Worm (Caenorhabditis elegans): ENCODE data around the gene T14B4.5.

T14B4.5 gene

DNA sequence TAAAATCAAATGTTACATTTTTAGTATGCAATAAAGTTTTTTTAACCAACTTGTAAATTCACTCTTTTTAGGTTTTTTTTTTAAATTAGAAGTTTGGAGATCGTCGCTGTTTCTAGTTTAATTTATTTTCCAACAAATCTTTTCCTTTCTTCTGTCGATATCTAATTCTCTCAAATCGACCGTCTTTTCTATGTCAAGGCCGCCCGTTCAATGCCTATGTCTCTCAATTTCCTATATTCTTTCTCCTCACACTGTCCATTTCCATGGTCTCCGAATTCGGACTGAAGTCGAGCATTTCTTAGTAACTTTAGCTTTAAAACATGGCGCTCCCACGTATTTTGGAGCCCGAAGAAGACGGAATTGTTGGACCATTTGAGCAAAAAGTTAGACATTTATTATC is at the start of gene T14B4.5, which contains the start of gene T14B4.20:
T14B4.5 (plus strand) TSS at position 226 of the 400 bp plus-strand sequence.
T14B4.20 (plus strand) TSS at position 264 of the 400 bp plus-strand sequence.
- TF ChIP-seq unc-62 (GFP tag; optimal IDR thresholded peaks at IDR 0.05), result no peak

DNA sequence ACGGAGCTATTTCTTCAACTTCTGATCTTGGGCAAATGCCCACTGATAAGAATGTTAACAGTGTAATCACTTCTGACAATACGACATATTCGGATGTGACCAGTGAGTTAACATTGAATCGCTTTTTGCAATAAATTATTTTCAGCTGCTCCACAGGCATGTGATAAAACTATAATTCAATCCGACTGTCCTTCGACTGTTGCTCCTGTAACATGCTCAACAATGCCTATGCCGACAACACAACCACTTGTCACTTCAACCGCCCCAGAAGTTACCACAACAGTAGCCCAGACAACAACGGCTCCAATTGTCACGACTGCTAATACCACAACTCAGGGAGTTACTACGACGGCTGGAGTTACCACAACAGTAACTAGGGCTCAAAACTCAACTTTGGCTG is 49.1 kb upstream of the T14B4.5 start:
- TF ChIP-seq unc-62 (GFP tag; optimal IDR thresholded peaks at IDR 0.05), result no peak

DNA sequence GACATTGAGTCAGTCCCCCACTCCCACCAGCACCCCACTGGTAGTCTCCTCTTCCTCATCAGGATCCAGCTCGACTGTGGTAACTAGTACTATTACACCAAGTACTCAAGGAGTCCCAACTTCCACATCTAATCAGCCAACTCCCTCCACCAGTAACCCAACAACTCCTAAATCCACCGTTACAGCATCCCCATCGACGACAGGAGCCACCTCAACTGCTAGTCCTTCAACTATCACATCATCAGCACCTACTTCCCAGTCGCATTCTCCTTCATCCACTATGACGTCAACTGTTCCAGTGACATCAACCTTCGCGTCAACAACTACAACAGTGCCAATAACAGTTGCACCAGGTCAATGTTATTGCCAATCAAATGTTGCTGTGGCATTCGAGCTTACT is 48.2 kb upstream of the T14B4.5 start:
- no peak for TF ChIP-seq unc-62 (GFP tag; optimal IDR thresholded peaks at IDR 0.05)

DNA sequence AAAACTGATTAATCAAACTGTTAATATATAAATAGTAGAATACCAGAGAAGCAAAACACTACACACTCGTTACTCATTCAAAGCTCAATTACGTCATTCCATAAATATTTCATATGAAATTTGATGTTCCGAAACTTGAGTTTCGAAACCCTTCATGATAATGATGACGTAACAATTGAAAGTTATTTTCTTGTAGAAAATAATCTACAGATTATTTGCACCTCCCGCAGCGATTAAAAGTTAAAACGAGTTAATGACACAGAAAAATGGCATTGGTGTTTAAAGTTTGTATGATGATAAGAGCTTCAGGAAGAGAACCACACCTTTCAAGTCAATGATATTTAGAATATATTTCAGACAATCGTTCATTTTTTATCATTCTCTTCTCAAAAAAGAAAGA is 42.8 kb upstream of the T14B4.5 start, which contains the start of gene H43E16.1:
H43E16.1 (plus strand) TSS at position 375 of the 400 bp plus-strand sequence.
- no peak for TF ChIP-seq unc-62 (GFP tag; optimal IDR thresholded peaks at IDR 0.05)

DNA sequence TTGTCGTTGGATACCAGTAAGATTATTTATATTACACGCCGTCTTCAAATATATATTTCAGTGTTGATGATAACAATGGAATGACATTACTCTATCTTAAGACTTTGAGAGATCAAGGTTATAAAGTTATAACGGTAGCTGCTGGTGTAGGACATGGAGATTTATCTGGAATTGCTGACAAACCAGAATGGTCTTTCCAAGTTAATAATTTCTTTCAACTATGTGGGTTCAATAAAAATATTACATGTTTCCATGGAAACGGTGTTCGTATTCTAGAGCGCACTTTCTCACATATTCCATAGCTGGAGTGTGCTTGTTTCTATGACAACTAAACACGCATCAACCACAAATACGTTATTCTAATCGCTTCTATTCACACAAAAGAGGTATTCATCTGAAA is 36.9 kb upstream of the T14B4.5 start, which contains the start of gene ift-74:
ift-74 (plus strand) TSS at position 301 of the 400 bp plus-strand sequence.
- TF ChIP-seq unc-62 (GFP tag; optimal IDR thresholded peaks at IDR 0.05), result no peak

DNA sequence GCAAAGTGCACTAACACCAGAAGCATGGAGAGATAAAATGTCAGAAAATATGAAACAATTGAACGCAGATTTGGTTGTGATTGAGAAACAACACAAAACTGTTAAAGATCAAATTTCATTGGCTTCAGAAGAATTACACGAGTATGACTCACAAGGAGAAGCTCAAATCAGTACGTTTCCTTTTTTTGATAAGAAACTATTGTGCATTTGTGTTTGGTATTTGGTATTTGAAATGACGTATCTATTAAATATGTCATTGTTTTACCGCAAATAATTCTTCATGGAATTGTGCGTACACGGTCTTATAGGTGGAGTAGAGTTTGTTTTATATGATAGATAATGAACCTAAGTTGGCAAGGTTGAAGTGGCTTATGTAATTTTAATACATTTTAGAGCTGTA is 35.2 kb upstream of the T14B4.5 start:
- TF ChIP-seq unc-62 (GFP tag; optimal IDR thresholded peaks at IDR 0.05), result no peak

DNA sequence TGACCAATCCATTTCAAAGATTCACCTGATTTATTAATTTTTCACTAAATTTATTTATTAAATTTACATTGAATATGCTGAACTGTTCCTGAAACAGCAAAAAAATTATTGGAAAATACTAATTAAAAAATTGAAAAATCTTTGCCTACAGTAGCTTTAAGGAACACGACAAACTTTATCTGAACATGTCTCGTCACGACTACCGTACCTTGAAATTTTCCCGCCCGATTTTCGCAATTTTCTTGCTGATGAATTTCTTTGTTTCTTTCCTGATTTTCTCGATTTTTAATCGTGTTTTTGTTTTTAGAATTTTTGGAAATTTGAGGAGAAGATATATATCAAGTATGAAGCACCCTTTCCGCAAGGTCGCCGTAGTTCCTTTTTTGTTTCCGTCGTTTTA is 33.7 kb upstream of the T14B4.5 start:
- no peak for TF ChIP-seq unc-62 (GFP tag; optimal IDR thresholded peaks at IDR 0.05)

DNA sequence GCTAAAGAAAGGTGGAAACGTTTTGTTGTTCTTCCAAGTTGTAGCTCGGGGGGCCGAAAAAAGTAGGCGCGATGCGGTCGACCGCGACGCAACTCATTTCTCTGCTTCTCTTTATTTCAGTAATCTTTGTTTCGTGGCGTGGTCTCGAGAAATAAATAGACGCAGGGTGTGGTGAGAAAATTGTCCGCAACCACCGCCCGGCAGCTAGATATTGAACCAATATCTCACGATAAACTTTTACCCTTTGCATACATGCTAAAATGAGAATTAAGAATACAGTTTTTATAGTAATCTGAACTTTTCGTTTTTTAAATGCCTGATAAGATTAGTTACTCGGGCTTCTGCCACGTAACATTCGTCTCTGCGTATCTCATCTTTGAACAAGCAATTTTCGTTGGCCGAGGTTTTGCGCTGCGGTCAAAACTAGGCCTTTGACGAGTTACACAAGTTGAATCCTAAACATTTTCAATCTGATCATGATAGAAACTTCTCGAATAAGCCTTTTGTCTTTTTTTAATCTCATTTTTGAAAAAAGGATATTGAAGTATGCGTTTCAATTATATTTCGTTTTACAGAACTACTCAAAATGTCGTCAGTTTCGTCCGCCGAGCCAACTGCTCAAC is 32.9 kb upstream of the T14B4.5 start, which contains the start of gene gyf-1:
gyf-1 (plus strand) TSS at position 573 of the 623 bp plus-strand sequence.
- no peak for TF ChIP-seq unc-62 (GFP tag; optimal IDR thresholded peaks at IDR 0.05)

DNA sequence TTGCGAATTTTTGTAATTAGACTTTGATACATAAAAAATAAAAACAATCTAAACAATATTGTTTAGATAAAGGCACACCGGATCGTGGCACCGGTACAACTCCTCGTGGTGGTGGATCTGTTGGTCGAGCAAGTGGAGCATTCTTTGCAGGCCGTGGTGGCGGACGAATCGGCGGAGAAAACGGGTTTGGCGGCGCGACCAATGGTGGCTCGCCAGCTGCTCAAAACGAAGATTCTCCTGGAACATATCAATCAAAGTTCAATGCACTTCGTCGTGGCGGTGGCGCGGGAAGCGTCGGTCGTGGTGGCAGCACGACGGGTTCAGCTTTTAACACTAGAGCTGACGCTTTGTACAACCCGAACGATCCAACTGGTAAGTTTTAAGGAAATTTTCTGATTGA is 30.7 kb upstream of the T14B4.5 start:
- no peak for TF ChIP-seq unc-62 (GFP tag; optimal IDR thresholded peaks at IDR 0.05)

DNA sequence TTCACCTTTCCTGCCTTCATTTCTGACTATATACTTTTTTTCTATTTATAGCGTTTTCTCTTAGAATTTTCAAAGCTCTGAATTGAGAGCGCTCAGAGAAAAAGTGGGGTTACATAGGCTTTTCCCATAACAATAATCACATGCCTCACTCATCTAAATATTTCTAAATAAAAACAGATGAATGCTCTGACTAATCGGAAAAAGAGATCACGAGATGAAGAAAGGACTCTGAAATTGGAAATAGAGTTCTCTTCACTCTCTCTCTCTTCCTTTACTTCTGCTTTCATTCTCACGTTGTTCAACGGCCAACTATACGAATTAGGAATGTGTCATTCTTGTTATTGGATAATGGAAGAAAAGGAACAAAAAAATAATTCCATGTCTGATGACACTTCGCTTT is 27.6 kb upstream of the T14B4.5 start:
- TF ChIP-seq unc-62 (GFP tag; optimal IDR thresholded peaks at IDR 0.05), result no peak

DNA sequence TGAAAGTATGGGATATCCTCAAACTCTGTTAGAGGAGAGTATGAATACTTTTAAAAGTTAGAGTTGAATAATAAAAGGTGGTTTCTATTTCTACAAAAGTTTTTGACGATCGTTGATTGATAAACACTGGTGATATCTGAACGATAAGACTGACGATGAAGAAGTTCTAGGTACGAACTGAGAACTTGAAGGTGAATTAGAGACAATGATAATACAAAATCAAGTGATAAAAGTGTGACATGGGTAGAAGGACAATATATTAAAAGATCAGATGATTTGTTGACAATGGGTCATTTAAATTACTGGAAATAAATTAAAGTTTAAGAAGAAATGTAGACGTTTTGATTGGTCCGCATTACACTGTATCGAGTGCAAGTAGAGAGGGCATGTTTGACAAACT is 21.3 kb upstream of the T14B4.5 start, which contains the start of gene C18H9.5:
C18H9.5 (minus strand) TSS at position 179 of the 400 bp plus-strand sequence.
- no peak for TF ChIP-seq unc-62 (GFP tag; optimal IDR thresholded peaks at IDR 0.05)

DNA sequence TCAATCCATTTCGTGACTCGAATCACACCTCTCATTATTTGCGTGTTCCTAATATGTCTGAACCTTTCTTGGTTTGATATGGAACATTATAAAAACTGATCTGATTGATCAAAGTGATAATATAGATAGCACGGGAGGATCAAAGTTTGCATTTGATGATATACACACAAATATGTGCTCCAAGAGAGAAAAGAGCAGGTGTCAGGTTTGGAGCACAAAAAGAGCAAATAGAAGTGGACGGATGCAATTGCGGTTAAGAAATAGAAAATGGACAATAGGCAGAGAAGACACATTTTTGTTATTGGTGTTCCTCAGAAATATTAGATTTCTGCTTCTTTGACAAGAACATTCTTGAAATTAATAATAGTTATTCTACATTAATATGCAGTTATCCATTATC is 17.9 kb upstream of the T14B4.5 start, which contains the start of gene C18H9.1:
C18H9.1 (plus strand) TSS at position 301 of the 400 bp plus-strand sequence.
- no peak for TF ChIP-seq unc-62 (GFP tag; optimal IDR thresholded peaks at IDR 0.05)

DNA sequence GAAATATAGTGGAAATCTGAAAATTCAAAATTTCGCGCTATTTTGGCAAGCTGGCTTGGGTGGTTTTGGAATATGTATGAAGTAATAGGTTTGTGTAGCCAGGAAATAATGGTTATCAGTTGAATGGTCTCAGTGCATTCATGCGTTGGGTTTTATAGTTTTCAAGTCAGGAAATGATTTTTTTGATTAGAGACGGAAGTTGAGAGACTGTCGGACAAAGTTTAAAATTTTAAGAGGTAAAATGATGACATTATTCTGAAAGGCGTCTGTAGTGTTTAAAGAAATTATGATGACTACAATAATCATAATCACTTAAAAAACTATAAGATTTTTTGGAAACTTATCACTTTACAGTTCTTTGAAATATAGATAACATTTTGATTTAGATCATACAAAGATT is 15.2 kb upstream of the T14B4.5 start, which contains the start of gene C18H9.6:
C18H9.6 (minus strand) TSS at position 129 of the 400 bp plus-strand sequence.
- TF ChIP-seq unc-62 (GFP tag; optimal IDR thresholded peaks at IDR 0.05), result no peak

DNA sequence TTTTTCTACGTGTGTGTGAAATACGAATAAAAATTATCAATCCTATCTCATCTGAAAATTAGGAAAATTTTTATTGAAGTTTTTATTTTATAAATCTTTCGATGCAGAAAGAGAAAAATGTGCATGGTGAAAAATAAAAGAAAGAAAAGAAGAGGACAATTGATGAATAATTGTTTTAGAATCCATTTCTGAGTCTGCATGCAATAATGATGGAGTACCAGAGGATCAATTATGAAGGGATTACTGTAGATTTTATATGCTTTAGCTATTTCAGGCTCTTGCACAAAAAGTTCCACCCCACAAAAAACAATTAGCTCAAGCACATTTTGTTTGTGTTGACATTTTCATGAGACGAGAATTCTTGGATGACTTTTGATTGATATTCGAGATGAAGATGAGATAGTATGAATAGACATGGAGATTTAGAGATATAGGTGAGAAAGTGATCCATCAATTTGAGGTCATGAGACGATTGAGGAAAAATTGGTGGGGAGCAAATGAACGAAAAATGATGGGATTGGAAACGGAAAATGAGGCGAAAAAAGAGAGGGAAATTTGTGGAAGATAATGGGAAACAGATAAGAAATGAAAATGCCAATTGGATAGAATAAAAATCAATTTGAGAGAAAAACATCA is 11.0 kb upstream of the T14B4.5 start, which contains the start of gene rpy-1:
rpy-1 (minus strand) TSS at position 51 of the 636 bp plus-strand sequence.
- TF ChIP-seq unc-62 (GFP tag; optimal IDR thresholded peaks at IDR 0.05), result no peak

DNA sequence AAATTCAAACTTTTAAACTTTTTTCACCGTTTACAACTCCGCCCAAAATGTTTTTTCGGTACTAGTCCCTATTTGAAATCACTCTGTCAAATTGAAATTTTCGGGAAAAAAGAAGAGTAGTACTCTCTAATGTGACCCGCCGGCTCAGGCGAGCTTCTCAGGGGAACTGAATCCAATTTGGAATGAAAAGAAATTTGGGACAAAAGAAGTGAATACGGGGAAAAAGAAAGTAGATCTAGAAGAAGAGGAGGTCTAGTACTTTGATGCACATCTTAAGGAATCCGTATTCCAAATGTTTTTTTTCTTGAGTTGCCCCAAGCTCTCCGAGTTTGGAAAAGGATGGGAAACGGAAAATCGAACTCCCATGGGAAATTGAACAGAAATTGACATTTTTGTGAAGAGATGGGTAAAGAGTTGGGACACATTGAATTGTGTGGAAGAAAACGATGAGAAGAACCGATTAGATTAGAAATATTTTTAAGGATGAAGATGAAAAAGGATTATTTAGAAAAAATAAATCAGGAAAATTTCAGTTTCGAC is 10.0 kb upstream of the T14B4.5 start:
- no peak for TF ChIP-seq unc-62 (GFP tag; optimal IDR thresholded peaks at IDR 0.05)

DNA sequence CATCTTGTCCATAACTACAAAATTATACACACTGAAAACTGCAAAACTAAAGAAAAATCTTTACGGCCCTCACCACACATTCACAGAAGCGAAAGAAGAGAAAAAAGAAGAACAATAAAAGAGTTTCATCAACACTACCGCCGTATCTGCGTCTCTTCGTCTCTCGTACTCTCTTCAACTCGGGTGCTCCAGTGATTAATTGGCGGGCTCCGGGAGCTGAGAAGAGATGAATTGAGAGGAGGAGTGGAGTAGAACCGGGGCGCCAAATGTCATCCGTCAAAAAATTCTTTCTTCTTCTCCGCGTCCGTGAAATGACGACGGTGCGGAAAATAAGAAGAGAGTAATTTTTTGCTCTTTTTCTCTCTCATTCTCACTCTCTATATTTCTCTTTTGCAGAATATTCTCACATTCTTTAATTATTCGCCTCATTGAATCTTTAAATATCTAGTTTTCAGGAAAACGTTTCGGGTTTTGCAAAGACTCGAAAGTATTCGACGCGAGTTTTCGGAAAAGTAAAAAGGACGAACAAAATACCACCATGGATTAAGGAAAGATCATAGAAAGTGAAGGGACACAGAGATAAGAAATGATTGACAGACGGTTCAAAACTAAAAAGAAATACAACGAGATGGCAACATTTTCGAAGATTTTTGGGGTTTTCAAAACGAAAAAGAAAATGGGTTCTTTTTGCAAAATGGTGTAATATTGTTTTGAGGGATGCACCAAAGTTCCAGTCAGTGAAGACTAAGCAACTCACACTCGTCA is 9.0 kb upstream of the T14B4.5 start:
- TF ChIP-seq unc-62 (GFP tag; optimal IDR thresholded peaks at IDR 0.05), result no peak
